Fruit fly (Drosophila melanogaster) whole organism, embryonic: ENCODE measurements around the gene CG32554.

ENCODE experiments used
- CG17328 ChIP-seq: fragments of 200-800 bp; sonication (Bioruptor generic); IDR thresholded peaks from 2 replicates; pipeline ENCODE4 v1.3.6; 2022; ENCODE audit warnings: missing biosample characterization, missing genetic modification characterization
- CG2129 ChIP-seq: fragments of 200-800 bp; sonication (Bioruptor generic); IDR thresholded peaks from 2 replicates; pipeline ENCODE4 v1.3.6; 2022; ENCODE audit warnings: missing biosample characterization, missing genetic modification characterization; ENCODE audit not compliant: partially characterized antibody
- CG4617 ChIP-seq: fragments of 200-800 bp; sonication (Bioruptor generic); optimal IDR thresholded peaks from 3 replicates; lab custom pipeline; 2016; ENCODE audit warnings: missing biosample characterization, missing genetic modification characterization, borderline replicate concordance
- usp ChIP-seq: fragments of >200 bp; optimal IDR thresholded peaks from 2 replicates; lab custom pipeline; 2017; ENCODE audit warnings: missing biosample characterization, missing genetic modification characterization

- no peak for TF ChIP-seq usp
- TF ChIP-seq CG17328, result no peak
- TF ChIP-seq CG2129 (GFP tag; lab: Robert Waterston, UW), result no peak
- no peak for TF ChIP-seq CG4617
Observed at dm6 chrX:17857809-17858208, 5.3 kb upstream of the CG32554 start.
